Worm (Caenorhabditis elegans): Measurements from ENCODE around the gene wrt-4.
A peak's percentile ranks its signal among the peaks of the same experiment; 100 is the strongest.

The wrt-4 gene

ce11 chrX:15716971-15717370 lies 40.1 kb downstream of the wrt-4 start (continued):
- TF ChIP-seq die-1 (tag; optimal IDR thresholded peaks at IDR 0.05): no peak

- no peak for TF ChIP-seq ceh-79 (tag; optimal IDR thresholded peaks at IDR 0.05)
- no peak for TF ChIP-seq B0336.3 (GFP tag; IDR thresholded peaks at IDR 0.05)
These were observed 43.9 kb downstream of the wrt-4 start for ce11 chrX:15713189-15713588.

- peak; percentile 30; the same call in 1 of the 2 replicates for TF ChIP-seq mcd-1 (GFP tag; IDR thresholded peaks at IDR 0.05)
- no peak for TF ChIP-seq C17E4.6 (GFP tag; IDR thresholded peaks at IDR 0.05)
- TF ChIP-seq tbp1 (GFP tag; optimal IDR thresholded peaks at IDR 0.05): peak; percentile 9
- no peak for TF ChIP-seq lin-26 (GFP tag; IDR thresholded peaks at IDR 0.05)
- peak; percentile 30; the same call in 1 of the 2 replicates for TF ChIP-seq dox-1 (GFP tag; IDR thresholded peaks at IDR 0.05)
- no peak for TF ChIP-seq mxl-1 (tag; optimal IDR thresholded peaks at IDR 0.05)
- peak; percentile 1 for TF ChIP-seq ztf-26 (tag; optimal IDR thresholded peaks at IDR 0.05)
- no peak for TF ChIP-seq lsy-27 (tag; optimal IDR thresholded peaks at IDR 0.05; ENCODE audit: borderline replicate concordance, insufficient read depth)
- peak; percentile 55 for TF ChIP-seq ZK185.1 (tag; optimal IDR thresholded peaks at IDR 0.05; ENCODE audit: poor library complexity, severe bottlenecking)
- no peak for TF ChIP-seq ceh-27 (GFP tag; optimal IDR thresholded peaks at IDR 0.05)
- 0 out of 2 replicates have a peak, but pooled peaks have one; percentile 17 for TF ChIP-seq lir-1 (GFP tag; conservative IDR thresholded peaks at IDR 0.05)
- peak; percentile 12 for TF ChIP-seq gei-17 (GFP tag; optimal IDR thresholded peaks at IDR 0.05)
- no peak for TF ChIP-seq nfyb-1 (GFP tag; IDR thresholded peaks at IDR 0.05)
- TF ChIP-seq cebp-1 (GFP tag; IDR thresholded peaks at IDR 0.05): no peak
- peak; percentile 40 for TF ChIP-seq cebp-1 (tag; optimal IDR thresholded peaks at IDR 0.05)
- peak; percentile 46 for TF ChIP-seq atf-7 (tag; optimal IDR thresholded peaks at IDR 0.05)
- TF ChIP-seq lsl-1 (GFP tag; optimal IDR thresholded peaks at IDR 0.05): no peak
- no peak for TF ChIP-seq snpc-4 (GFP tag; optimal IDR thresholded peaks at IDR 0.05)
- peak in 2 of 4 experiments; percentile 4 to 29 for TF ChIP-seq snpc-4 (tag; optimal IDR thresholded peaks at IDR 0.05)
- TF ChIP-seq B0035.1 (tag; optimal IDR thresholded peaks at IDR 0.05): no peak
- TF ChIP-seq nhr-80 (tag; optimal IDR thresholded peaks at IDR 0.05): peak; percentile 92
- TF ChIP-seq let-607 (tag; optimal IDR thresholded peaks at IDR 0.05): peak in 1 of 2 experiments; percentile 35
- TF ChIP-seq madf-10 (tag; optimal IDR thresholded peaks at IDR 0.05): peak; percentile 27
- TF ChIP-seq F33H1.4 (GFP tag; IDR thresholded peaks at IDR 0.05): no peak
- TF ChIP-seq egrh-3 (GFP tag; IDR thresholded peaks at IDR 0.05): peak; percentile 37; the same call in 1 of the 2 replicates
- TF ChIP-seq F49E8.2 (tag; optimal IDR thresholded peaks at IDR 0.05; ENCODE audit: insufficient read depth): no peak
- no peak for TF ChIP-seq pbrm-1 (GFP tag; IDR thresholded peaks at IDR 0.05)
- 0 out of 2 replicates have a peak, but pooled peaks have one; percentile 40 for TF ChIP-seq hmg-20 (GFP tag; IDR thresholded peaks at IDR 0.05)
- peak; percentile 65 for TF ChIP-seq lin-40 (tag; optimal IDR thresholded peaks at IDR 0.05)
- TF ChIP-seq egl-18 (GFP tag; IDR thresholded peaks at IDR 0.05): no peak
- TF ChIP-seq zfh-2 (GFP tag; conservative IDR thresholded peaks at IDR 0.05): 0 out of 2 replicates have a peak, but pooled peaks have one; percentile 57
- TF ChIP-seq nfya-1 (tag; optimal IDR thresholded peaks at IDR 0.05; ENCODE audit: borderline replicate concordance, insufficient read depth): no peak
These were observed 47.5 kb downstream of the wrt-4 start for ce11 chrX:15709594-15709993.

- TF ChIP-seq fkh-3 (tag; optimal IDR thresholded peaks at IDR 0.05) (no peak), rcor-1 (GFP tag; IDR thresholded peaks at IDR 0.05) (no peak), madf-8 (GFP tag; conservative IDR thresholded peaks at IDR 0.05) (no peak), Y67H2A.10 (GFP tag; conservative IDR thresholded peaks at IDR 0.05) (no peak), Y95B8A.8 (GFP tag; IDR thresholded peaks at IDR 0.05) (no peak), lin-26 (GFP tag; IDR thresholded peaks at IDR 0.05) (no peak), madf-10 (tag; optimal IDR thresholded peaks at IDR 0.05) (no peak), ztf-28 (GFP tag; IDR thresholded peaks at IDR 0.05) (no peak), rec-8 (tag; optimal IDR thresholded peaks at IDR 0.05) (no peak), nhr-27 (tag; optimal IDR thresholded peaks at IDR 0.05) (no peak), die-1 (tag; optimal IDR thresholded peaks at IDR 0.05) (no peak), atf-7 (tag; optimal IDR thresholded peaks at IDR 0.05) (no peak), K11D2.4 (GFP tag; IDR thresholded peaks at IDR 0.05) (no peak), F49E8.2 (tag; optimal IDR thresholded peaks at IDR 0.05; ENCODE audit: insufficient read depth) (no peak), him-1 (tag; optimal IDR thresholded peaks at IDR 0.05) (no peak)
These were observed 49.2 kb downstream of the wrt-4 start, which contains the start of gene nhr-48 for ce11 chrX:15707913-15708312. Gene nhr-48, plus strand, starts transcription at chrX:15708213.

Data from whole organism, young adult.